Worm (Caenorhabditis elegans) whole organism, L3 larva: ENCODE results near the gene T21B10.3.

Experiments used
- R02D3.7 ChIP-seq: fragments of 150-350 bp; optimal IDR thresholded peaks from 2 replicates; lab custom pipeline; 2014; ENCODE audit warnings: missing biosample characterization, missing genetic modification characterization
- ZK546.5 ChIP-seq: sonication (generic microtip); optimal IDR thresholded peaks from 2 replicates; lab custom pipeline; 2017; ENCODE audit warnings: missing biosample characterization, missing genetic modification characterization
- aly-2 ChIP-seq: fragments of 150-350 bp; optimal IDR thresholded peaks from 2 replicates; lab custom pipeline; 2014; ENCODE audit warnings: missing biosample characterization, missing genetic modification characterization
- ama-1 ChIP-seq: fragments of 150-350 bp; optimal IDR thresholded peaks from 2 replicates; lab custom pipeline; 2018
- ceh-16 ChIP-seq: sonication (generic microtip); optimal IDR thresholded peaks from 2 replicates; lab custom pipeline; 2017; ENCODE audit warnings: missing biosample characterization, missing genetic modification characterization
- ceh-28 ChIP-seq: fragments of 150-350 bp; optimal IDR thresholded peaks from 2 replicates; lab custom pipeline; 2014; ENCODE audit warnings: missing biosample characterization, missing genetic modification reagents, missing genetic modification characterization
- ceh-82 ChIP-seq: fragments of 150-350 bp; optimal IDR thresholded peaks from 2 replicates; lab custom pipeline; 2014; ENCODE audit warnings: missing biosample characterization, missing genetic modification characterization
- daf-12 ChIP-seq: fragments of 150-350 bp; optimal IDR thresholded peaks from 2 replicates; lab custom pipeline; 2014; ENCODE audit warnings: missing biosample characterization, missing genetic modification reagents, missing genetic modification characterization
- egl-5 ChIP-seq: fragments of 150-350 bp; optimal IDR thresholded peaks from 2 replicates; lab custom pipeline; 2017; ENCODE audit warnings: missing biosample characterization, missing genetic modification reagents, missing genetic modification characterization, inconsistent platforms
- elt-1 ChIP-seq: fragments of 150-350 bp; optimal IDR thresholded peaks from 2 replicates; lab custom pipeline; 2014; ENCODE audit warnings: missing biosample characterization, missing genetic modification characterization
- elt-2 ChIP-seq: sonication (generic microtip); optimal IDR thresholded peaks from 2 replicates; lab custom pipeline; 2016; ENCODE audit warnings: missing genetic modification reagents, mild to moderate bottlenecking, missing genetic modification characterization, missing compliant biosample characterization
- elt-3 ChIP-seq, 3 experiments: fragments of 150-350 bp in 1 of 3; sonication (generic microtip) in 2 of 3; optimal IDR thresholded peaks; 2 replicates in 2 of 3; 4 replicates in 1 of 3; lab custom pipeline; 2014 to 2017; ENCODE audit warnings: missing biosample characterization in 3 of 3, missing genetic modification characterization in 3 of 3
- eor-1 ChIP-seq, 2 experiments: fragments of 150-350 bp; optimal IDR thresholded peaks; 2 replicates each; lab custom pipeline; 2014 to 2018; ENCODE audit warnings: missing biosample characterization in 2 of 2, missing genetic modification characterization in 2 of 2
- fkh-10 ChIP-seq: sonication (generic microtip); optimal IDR thresholded peaks from 2 replicates; lab custom pipeline; 2017; ENCODE audit warnings: missing biosample characterization, missing genetic modification reagents, missing genetic modification characterization
- fkh-2 ChIP-seq: fragments of 150-350 bp; optimal IDR thresholded peaks from 2 replicates; lab custom pipeline; 2014; ENCODE audit warnings: missing biosample characterization, missing genetic modification reagents, missing genetic modification characterization
- hmg-11 ChIP-seq: sonication (generic microtip); optimal IDR thresholded peaks from 2 replicates; lab custom pipeline; 2016; ENCODE audit warnings: missing genetic modification characterization, missing compliant biosample characterization
- jun-1 ChIP-seq: fragments of 150-350 bp; optimal IDR thresholded peaks from 2 replicates; lab custom pipeline; 2014; ENCODE audit warnings: missing biosample characterization, missing genetic modification reagents, missing genetic modification characterization
- lin-15B ChIP-seq: fragments of 150-350 bp; optimal IDR thresholded peaks from 2 replicates; lab custom pipeline; 2014; ENCODE audit warnings: missing biosample characterization, missing genetic modification characterization
- lin-39 ChIP-seq: fragments of 150-350 bp; optimal IDR thresholded peaks from 2 replicates; lab custom pipeline; 2018; ENCODE audit warnings: missing biosample characterization, missing genetic modification reagents, missing genetic modification characterization
- lsy-12 ChIP-seq: sonication (generic microtip); optimal IDR thresholded peaks from 2 replicates; lab custom pipeline; 2016; ENCODE audit warnings: mild to moderate bottlenecking, missing genetic modification characterization, missing compliant biosample characterization
- mml-1 ChIP-seq: fragments of 150-350 bp; sonication (generic microtip); optimal IDR thresholded peaks from 3 replicates; lab custom pipeline; 2014; ENCODE audit warnings: missing biosample characterization, missing genetic modification characterization
- nfya-1 ChIP-seq: sonication (generic microtip); optimal IDR thresholded peaks from 2 replicates; lab custom pipeline; 2017; ENCODE audit warnings: missing genetic modification characterization, mild to moderate bottlenecking, missing compliant biosample characterization, antibody characterized with exemption, moderate library complexity; ENCODE audit not compliant: insufficient read depth
- nhr-11 ChIP-seq: fragments of 150-350 bp; optimal IDR thresholded peaks from 2 replicates; lab custom pipeline; 2014; ENCODE audit warnings: missing biosample characterization, missing genetic modification characterization
- nhr-12 ChIP-seq: fragments of 150-350 bp; optimal IDR thresholded peaks from 2 replicates; lab custom pipeline; 2014; ENCODE audit warnings: missing biosample characterization, missing genetic modification characterization
- nhr-23 ChIP-seq: fragments of 150-350 bp; optimal IDR thresholded peaks from 2 replicates; lab custom pipeline; 2014; ENCODE audit warnings: missing biosample characterization, missing genetic modification reagents, missing genetic modification characterization
- nhr-237 ChIP-seq: fragments of 150-350 bp; optimal IDR thresholded peaks from 2 replicates; lab custom pipeline; 2014; ENCODE audit warnings: missing biosample characterization, missing genetic modification characterization
- nhr-25 ChIP-seq: sonication (generic microtip); optimal IDR thresholded peaks from 2 replicates; lab custom pipeline; 2017; ENCODE audit warnings: missing biosample characterization, missing genetic modification characterization
- nhr-28 ChIP-seq: fragments of 150-350 bp; optimal IDR thresholded peaks from 2 replicates; lab custom pipeline; 2014; ENCODE audit warnings: missing biosample characterization, missing genetic modification characterization
- nhr-43 ChIP-seq: sonication (generic microtip); optimal IDR thresholded peaks from 2 replicates; lab custom pipeline; 2016; ENCODE audit warnings: mild to moderate bottlenecking, missing genetic modification characterization, missing compliant biosample characterization; ENCODE audit not compliant: poor library complexity, severe bottlenecking
- nhr-76 ChIP-seq: fragments of 150-350 bp; sonication (generic microtip); optimal IDR thresholded peaks from 5 replicates; lab custom pipeline; 2014; ENCODE audit warnings: missing biosample characterization, missing genetic modification characterization
- pha-4 ChIP-seq: fragments of 150-350 bp; optimal IDR thresholded peaks from 2 replicates; lab custom pipeline; 2014; ENCODE audit warnings: missing biosample characterization, missing genetic modification reagents, missing genetic modification characterization
- pqm-1 ChIP-seq: fragments of 150-350 bp; optimal IDR thresholded peaks from 2 replicates; lab custom pipeline; 2017; ENCODE audit warnings: missing biosample characterization, missing genetic modification characterization, inconsistent platforms
- skn-1 ChIP-seq: fragments of 150-350 bp; optimal IDR thresholded peaks from 2 replicates; lab custom pipeline; 2014; ENCODE audit warnings: missing biosample characterization, missing genetic modification characterization
- snpc-4 ChIP-seq: fragments of 150-350 bp; optimal IDR thresholded peaks from 2 replicates; lab custom pipeline; 2014; ENCODE audit warnings: missing biosample characterization, missing genetic modification characterization
- tbx-2 ChIP-seq: sonication (generic microtip); optimal IDR thresholded peaks from 2 replicates; lab custom pipeline; 2016; ENCODE audit warnings: mild to moderate bottlenecking, missing genetic modification characterization, missing compliant biosample characterization
- unc-39 ChIP-seq: sonication (generic microtip); optimal IDR thresholded peaks from 4 replicates; lab custom pipeline; 2017; ENCODE audit warnings: missing biosample characterization, missing genetic modification characterization
- unc-62 ChIP-seq: fragments of 150-350 bp; sonication (generic microtip); optimal IDR thresholded peaks from 4 replicates; lab custom pipeline; 2014; ENCODE audit warnings: missing biosample characterization, missing genetic modification reagents, missing genetic modification characterization
- zag-1 ChIP-seq: fragments of 150-350 bp; optimal IDR thresholded peaks from 2 replicates; lab custom pipeline; 2014; ENCODE audit warnings: missing biosample characterization, missing genetic modification characterization
- ztf-11 ChIP-seq: fragments of 150-350 bp; optimal IDR thresholded peaks from 2 replicates; lab custom pipeline; 2014; ENCODE audit warnings: missing biosample characterization, missing genetic modification characterization
- ztf-4 ChIP-seq: fragments of 150-350 bp; optimal IDR thresholded peaks from 2 replicates; lab custom pipeline; 2014; ENCODE audit warnings: missing biosample characterization, missing genetic modification characterization

T21B10.3 gene

ce11 chrII:8929771-8930170, 4.4 kb upstream of the T21B10.3 start, which contains the start of gene mrpl-50:
TSS of gene mrpl-50 (plus strand) at chrII:8929841.
- no peak for TF ChIP-seq daf-12 (tag; lab: Kevin White, UChicago)
- TF ChIP-seq nhr-43 (tag; lab: Kevin White, UChicago) = no peak
- peak; percentile 81 for TF ChIP-seq ama-1 (lab: Kevin White, UChicago)
- no peak for TF ChIP-seq ceh-16 (tag; lab: Kevin White, UChicago)
- no peak for TF ChIP-seq hmg-11
- TF ChIP-seq lin-15B (tag; lab: Kevin White, UChicago) = no peak

ce11 chrII:8930763-8931162, 3.4 kb upstream of the T21B10.3 start, which contains the start of gene enol-1:
TSS of gene enol-1 (plus strand) at chrII:8930997.
- TF ChIP-seq eor-1 (tag; optimal IDR thresholded peaks at IDR 0.05; lab: Kevin White, UChicago) (no peak), ZK546.5 (tag; lab: Kevin White, UChicago) (no peak), nhr-237 (no peak), tbx-2 (tag; lab: Kevin White, UChicago) (no peak), nhr-28 (tag; lab: Kevin White, UChicago) (no peak), ztf-4 (tag; lab: Kevin White, UChicago) (no peak), ztf-11 (no peak), lsy-12 (no peak), pha-4 (no peak), hmg-11 (no peak)

- no peak for TF ChIP-seq jun-1
- TF ChIP-seq skn-1 = no peak
- TF ChIP-seq elt-3 (tag; optimal IDR thresholded peaks at IDR 0.05; lab: Kevin White, UChicago) = no peak
- peak; percentile 48 for TF ChIP-seq nfya-1
- TF ChIP-seq elt-1 (tag; lab: Kevin White, UChicago) = no peak
- no peak for TF ChIP-seq aly-2
- TF ChIP-seq nhr-23 = no peak
- TF ChIP-seq pha-4 = peak; percentile 60
- peak; percentile 41 for TF ChIP-seq egl-5 (tag; lab: Kevin White, UChicago)
- TF ChIP-seq nhr-43 (tag; lab: Kevin White, UChicago) = no peak
- TF ChIP-seq tbx-2 (tag; lab: Kevin White, UChicago) = no peak
- TF ChIP-seq lin-15B (tag; lab: Kevin White, UChicago) = peak; percentile 13
- TF ChIP-seq zag-1 (tag; lab: Kevin White, UChicago) = no peak
- TF ChIP-seq nhr-12 = no peak
- TF ChIP-seq unc-39 (tag; lab: Kevin White, UChicago) = no peak
- no peak for TF ChIP-seq lsy-12
- no peak for TF ChIP-seq lin-39
- peak; percentile 42 for TF ChIP-seq hmg-11
- peak; percentile 28 for TF ChIP-seq nhr-25
- peak; percentile 46 for TF ChIP-seq ama-1 (lab: Kevin White, UChicago)
- TF ChIP-seq ztf-4 (tag; lab: Kevin White, UChicago) = no peak
- peak; percentile 27 for TF ChIP-seq elt-2 (tag; lab: Kevin White, UChicago)
- no peak for TF ChIP-seq nhr-76 (tag; lab: Kevin White, UChicago)
- TF ChIP-seq ceh-16 (tag; lab: Kevin White, UChicago) = no peak
- TF ChIP-seq ceh-82 (tag; lab: Kevin White, UChicago) = no peak
- no peak for TF ChIP-seq fkh-10 (GFP tag; lab: Kevin White, UChicago)
- TF ChIP-seq unc-62 (GFP tag; lab: Kevin White, UChicago) = no peak
- no peak for TF ChIP-seq ceh-28 (tag; lab: Kevin White, UChicago)
- no peak for TF ChIP-seq nhr-11 (tag; lab: Kevin White, UChicago)
- no peak for TF ChIP-seq snpc-4 (tag; lab: Kevin White, UChicago)
- TF ChIP-seq ztf-11 = no peak
- TF ChIP-seq fkh-2 (tag; lab: Kevin White, UChicago) = no peak
- TF ChIP-seq mml-1 (tag; lab: Kevin White, UChicago) = no peak
- no peak for TF ChIP-seq R02D3.7 (tag; lab: Kevin White, UChicago)
- TF ChIP-seq pqm-1 (tag; lab: Kevin White, UChicago) = no peak
Observed at ce11 chrII:8931405-8932149, 2.6 kb upstream of the T21B10.3 start.
